Fruit fly (Drosophila melanogaster) whole organism, embryonic: ENCODE measurements around the gene rho-5.

ENCODE experiments used
- Antp ChIP-seq: fragments of 200-800 bp; sonication (Bioruptor generic); optimal IDR thresholded peaks from 3 replicates; lab custom pipeline; 2016; ENCODE audit warnings: missing biosample characterization, missing genetic modification characterization
- Awh ChIP-seq: fragments of 200-800 bp; sonication (Bioruptor generic); IDR thresholded peaks from 2 replicates; pipeline ENCODE4, ENCODE4 v1.3.6; 2022; ENCODE audit warnings: missing biosample characterization, missing genetic modification characterization
- BEAF-32 ChIP-seq: fragments of 200-800 bp; sonication (Bioruptor generic); optimal IDR thresholded peaks from 3 replicates; lab custom pipeline; 2017; ENCODE audit warnings: missing biosample characterization, missing genetic modification characterization, mild to moderate bottlenecking, moderate library complexity, missing genetic modification reagents
- CG10267 ChIP-seq: fragments of 200-800 bp; sonication (Bioruptor generic); optimal IDR thresholded peaks from 2 replicates; lab custom pipeline; 2018; ENCODE audit warnings: missing biosample characterization, mild to moderate bottlenecking, missing genetic modification characterization, moderate library complexity
- CG11560 ChIP-seq: fragments of 200-800 bp; sonication (Bioruptor generic); IDR thresholded peaks from 3 replicates; pipeline ENCODE4 v1.3.6; 2022; ENCODE audit warnings: missing biosample characterization, missing genetic modification characterization
- CG12391 ChIP-seq: fragments of 200-800 bp; sonication (Bioruptor generic); optimal IDR thresholded peaks from 3 replicates; lab custom pipeline; 2018; ENCODE audit warnings: missing biosample characterization, mild to moderate bottlenecking, missing genetic modification characterization, moderate library complexity
- CG13287 ChIP-seq: fragments of 200-800 bp; sonication (Bioruptor generic); IDR thresholded peaks from 2 replicates; pipeline ENCODE4 v1.3.6; 2022; ENCODE audit warnings: missing biosample characterization, missing genetic modification characterization; ENCODE audit not compliant: partially characterized antibody
- CG14710 ChIP-seq: fragments of 200-800 bp; sonication (Bioruptor generic); optimal IDR thresholded peaks from 3 replicates; lab custom pipeline; 2019; ENCODE audit warnings: missing biosample characterization, mild to moderate bottlenecking, missing genetic modification characterization, moderate library complexity
- CG15514 ChIP-seq: fragments of 200-800 bp; sonication (Bioruptor generic); optimal IDR thresholded peaks from 3 replicates; lab custom pipeline; 2017; ENCODE audit warnings: missing biosample characterization, missing genetic modification characterization, mild to moderate bottlenecking, moderate library complexity, missing genetic modification reagents
- CG1603 ChIP-seq: fragments of 200-800 bp; sonication (Bioruptor generic); optimal IDR thresholded peaks from 2 replicates; lab custom pipeline; 2019; ENCODE audit warnings: missing biosample characterization, mild to moderate bottlenecking, missing genetic modification characterization, moderate library complexity
- CG17361 ChIP-seq: fragments of 200-800 bp; sonication (Bioruptor generic); IDR thresholded peaks from 3 replicates; pipeline ENCODE4 v1.3.6; 2022; ENCODE audit warnings: missing biosample characterization, missing genetic modification characterization
- CG17829 ChIP-seq: fragments of 200-800 bp; optimal IDR thresholded peaks from 2 replicates; lab custom pipeline; 2019; ENCODE audit warnings: missing biosample characterization, mild to moderate bottlenecking, missing genetic modification characterization, moderate library complexity
- CG2116 ChIP-seq: fragments of 200-800 bp; sonication (Bioruptor generic); optimal IDR thresholded peaks from 3 replicates; lab custom pipeline; 2018; ENCODE audit warnings: missing biosample characterization, mild to moderate bottlenecking, missing genetic modification characterization
- CG2678 ChIP-seq: fragments of 200-800 bp; sonication (Bioruptor generic); optimal IDR thresholded peaks from 3 replicates; lab custom pipeline; 2019; ENCODE audit warnings: missing biosample characterization, mild to moderate bottlenecking, missing genetic modification characterization, moderate library complexity
- CG2712 ChIP-seq: fragments of 200-800 bp; optimal IDR thresholded peaks from 3 replicates; lab custom pipeline; 2019; ENCODE audit warnings: missing biosample characterization, mild to moderate bottlenecking, missing genetic modification characterization, moderate library complexity
- CG30020 ChIP-seq: fragments of 200-800 bp; optimal IDR thresholded peaks from 2 replicates; lab custom pipeline; 2019; ENCODE audit warnings: missing biosample characterization, mild to moderate bottlenecking, missing genetic modification characterization, moderate library complexity
- CG34422 ChIP-seq: fragments of 200-800 bp; sonication (Bioruptor generic); IDR thresholded peaks from 3 replicates; pipeline ENCODE4 v1.3.6; 2022; ENCODE audit warnings: missing biosample characterization, missing genetic modification characterization
- CG3995 ChIP-seq: fragments of 200-800 bp; sonication (Bioruptor generic); optimal IDR thresholded peaks from 3 replicates; lab custom pipeline; 2016; ENCODE audit warnings: missing biosample characterization, missing genetic modification characterization
- CG42726 ChIP-seq: fragments of 200-800 bp; sonication (Bioruptor generic); IDR thresholded peaks from 2 replicates; pipeline ENCODE4 v1.3.6; 2022; ENCODE audit warnings: missing biosample characterization, missing genetic modification characterization; ENCODE audit not compliant: partially characterized antibody
- CG6683 ChIP-seq: fragments of 200-800 bp; sonication (Bioruptor generic); optimal IDR thresholded peaks from 2 replicates; lab custom pipeline; 2017; ENCODE audit warnings: missing biosample characterization, mild to moderate bottlenecking, missing genetic modification characterization, missing genetic modification reagents
- CG6854 ChIP-seq: fragments of 200-800 bp; sonication (Bioruptor generic); optimal IDR thresholded peaks from 3 replicates; lab custom pipeline; 2017; ENCODE audit warnings: missing biosample characterization, mild to moderate bottlenecking, missing genetic modification characterization
- CG7745 ChIP-seq: fragments of 200-800 bp; sonication (Bioruptor generic); optimal IDR thresholded peaks from 2 replicates; lab custom pipeline; 2018; ENCODE audit warnings: missing biosample characterization, mild to moderate bottlenecking, missing genetic modification characterization, moderate library complexity
- CG8478 ChIP-seq: fragments of >200 bp; optimal IDR thresholded peaks from 2 replicates; lab custom pipeline; 2018
- Dfd ChIP-seq, 2 experiments: fragments of >200 bp; optimal IDR thresholded peaks; 2 replicates each; lab custom pipeline; 2017; ENCODE audit warnings: missing biosample characterization in 2 of 2, missing genetic modification characterization in 2 of 2
- Dll ChIP-seq: fragments of 200-800 bp; sonication (Bioruptor generic); IDR thresholded peaks from 4 replicates; pipeline ENCODE4 v1.3.6; 2022; ENCODE audit warnings: missing biosample characterization, missing genetic modification characterization; ENCODE audit not compliant: partially characterized antibody
- Dp ChIP-seq: fragments of 200-800 bp; sonication (Bioruptor generic); optimal IDR thresholded peaks from 2 replicates; lab custom pipeline; 2018; ENCODE audit warnings: missing biosample characterization, mild to moderate bottlenecking, missing genetic modification characterization, moderate library complexity
- Dref ChIP-seq: fragments of 200-800 bp; sonication (Bioruptor generic); IDR thresholded peaks from 2 replicates; pipeline ENCODE4 v1.3.6; 2022; ENCODE audit warnings: missing biosample characterization, missing genetic modification characterization
- HLHmδ ChIP-seq: fragments of 200-800 bp; sonication (Bioruptor generic); optimal IDR thresholded peaks from 2 replicates; lab custom pipeline; 2018; ENCODE audit warnings: missing biosample characterization, mild to moderate bottlenecking, missing genetic modification characterization, moderate library complexity
- Hr3 ChIP-seq: fragments of 200-800 bp; sonication (Bioruptor generic); optimal IDR thresholded peaks from 3 replicates; lab custom pipeline; 2016; ENCODE audit warnings: missing biosample characterization, missing genetic modification characterization
- Hr39 ChIP-seq: fragments of >200 bp; optimal IDR thresholded peaks from 2 replicates; lab custom pipeline; 2017
- Mrtf ChIP-seq: fragments of 200-800 bp; sonication (Bioruptor generic); IDR thresholded peaks from 3 replicates; pipeline ENCODE4 v1.3.6; 2022; ENCODE audit warnings: missing biosample characterization, missing genetic modification characterization
- Neu2 ChIP-seq: fragments of 200-800 bp; sonication (Bioruptor generic); optimal IDR thresholded peaks from 3 replicates; lab custom pipeline; 2016; ENCODE audit warnings: missing biosample characterization, missing genetic modification characterization, borderline replicate concordance
- Sry-β ChIP-seq: fragments of 200-800 bp; sonication (Bioruptor generic); optimal IDR thresholded peaks from 2 replicates; lab custom pipeline; 2018; ENCODE audit warnings: missing biosample characterization, mild to moderate bottlenecking, missing genetic modification characterization, moderate library complexity
- Sry-δ ChIP-seq: fragments of 200-800 bp; sonication (Bioruptor generic); optimal IDR thresholded peaks from 2 replicates; lab custom pipeline; 2016; ENCODE audit warnings: missing biosample characterization, missing genetic modification characterization
- amos ChIP-seq: fragments of 200-800 bp; sonication (Bioruptor generic); IDR thresholded peaks from 2 replicates; pipeline ENCODE4 v1.3.6; 2022; ENCODE audit warnings: missing biosample characterization, missing genetic modification characterization; ENCODE audit not compliant: partially characterized antibody
- btn ChIP-seq: fragments of 200-800 bp; sonication (Bioruptor generic); optimal IDR thresholded peaks from 2 replicates; lab custom pipeline; 2016; ENCODE audit warnings: missing biosample characterization, missing genetic modification characterization
- gem ChIP-seq: fragments of 200-800 bp; sonication (Bioruptor generic); optimal IDR thresholded peaks from 2 replicates; lab custom pipeline; 2019; ENCODE audit warnings: missing biosample characterization, mild to moderate bottlenecking, missing genetic modification characterization, moderate library complexity
- gfzf ChIP-seq: fragments of 200-800 bp; sonication (Bioruptor generic); optimal IDR thresholded peaks from 2 replicates; lab custom pipeline; 2016; ENCODE audit warnings: missing biosample characterization, mild to moderate bottlenecking, missing genetic modification characterization, moderate library complexity
- kni ChIP-seq: fragments of 200-800 bp; sonication (Bioruptor generic); optimal IDR thresholded peaks from 3 replicates; lab custom pipeline; 2017; ENCODE audit warnings: mild to moderate bottlenecking, missing biosample characterization, missing genetic modification reagents, missing genetic modification characterization
- knrl ChIP-seq: fragments of 200-800 bp; sonication (Bioruptor generic); IDR thresholded peaks from 3 replicates; pipeline ENCODE4 v1.3.6; 2022; ENCODE audit warnings: missing biosample characterization, missing genetic modification characterization; ENCODE audit not compliant: partially characterized antibody
- nmo ChIP-seq: fragments of 200-800 bp; sonication (Bioruptor generic); optimal IDR thresholded peaks from 2 replicates; lab custom pipeline; 2018; ENCODE audit warnings: missing biosample characterization, mild to moderate bottlenecking, missing genetic modification characterization, moderate library complexity
- pho ChIP-seq: fragments of 200-800 bp; sonication (Bioruptor generic); optimal IDR thresholded peaks from 2 replicates; lab custom pipeline; 2016; ENCODE audit warnings: missing biosample characterization, missing genetic modification characterization
- phol ChIP-seq: fragments of 200-800 bp; sonication (Bioruptor generic); optimal IDR thresholded peaks from 3 replicates; lab custom pipeline; 2018; ENCODE audit warnings: missing biosample characterization, mild to moderate bottlenecking, missing genetic modification characterization, moderate library complexity
- pzg ChIP-seq: fragments of 200-800 bp; sonication (Bioruptor generic); optimal IDR thresholded peaks from 3 replicates; lab custom pipeline; 2018; ENCODE audit warnings: missing biosample characterization, mild to moderate bottlenecking, missing genetic modification characterization, moderate library complexity
- run ChIP-seq: fragments of 200-800 bp; sonication (Bioruptor generic); optimal IDR thresholded peaks from 3 replicates; lab custom pipeline; 2018; ENCODE audit warnings: missing biosample characterization, mild to moderate bottlenecking, missing genetic modification characterization
- trem ChIP-seq: fragments of 200-800 bp; optimal IDR thresholded peaks from 3 replicates; lab custom pipeline; 2019; ENCODE audit warnings: missing biosample characterization, mild to moderate bottlenecking, missing genetic modification characterization, moderate library complexity
- tx ChIP-seq: fragments of 200-800 bp; sonication (Bioruptor generic); optimal IDR thresholded peaks from 2 replicates; lab custom pipeline; 2016; ENCODE audit warnings: missing biosample characterization, missing genetic modification characterization
- unc-4 ChIP-seq: fragments of 200-800 bp; sonication (Bioruptor generic); IDR thresholded peaks from 2 replicates; pipeline ENCODE4 v1.3.6; 2022; ENCODE audit warnings: missing biosample characterization, missing genetic modification characterization; ENCODE audit not compliant: partially characterized antibody
- vvl ChIP-seq: fragments of 200-800 bp; sonication (Bioruptor generic); IDR thresholded peaks from 2 replicates; pipeline ENCODE4 v1.3.6; 2022; ENCODE audit warnings: missing biosample characterization, missing genetic modification characterization
- zen ChIP-seq: fragments of 200-800 bp; sonication (Bioruptor generic); optimal IDR thresholded peaks from 3 replicates; lab custom pipeline; 2018; ENCODE audit warnings: missing biosample characterization, mild to moderate bottlenecking, missing genetic modification characterization, moderate library complexity

Gene rho-5

dm6 chr2L:10396488-10396824 is 22.8 kb upstream of the rho-5 start, which contains the start of gene Cnot4:
Cnot4 (plus strand) TSS chr2L:10396716.
- TF ChIP-seq unc-4 (GFP tag; lab: Robert Waterston, UW) (0 out of 2 replicates have a peak, but pooled peaks have one; percentile 25), BEAF-32 (peak; percentile 69), Sry-β (peak; percentile 78), btn (GFP tag; lab: Kevin White, UChicago) (no peak), Hr3 (peak; percentile 25), Mrtf (GFP tag; lab: Robert Waterston, UW) (no peak), Neu2 (GFP tag; lab: Kevin White, UChicago) (no peak), Awh (GFP tag; lab: Robert Waterston, UW) (no peak), amos (GFP tag; lab: Robert Waterston, UW) (peak; percentile 49; the same call in 1 of the 2 replicates), kni (GFP tag; lab: Kevin White, UChicago) (no peak), knrl (GFP tag; lab: Robert Waterston, UW) (peak; percentile 48; the same call in 2 of the 3 replicates), pzg (GFP tag; lab: Kevin White, UChicago) (peak; percentile 31), CG17361 (GFP tag; lab: Robert Waterston, UW) (peak; percentile 47; the same call in 1 of the 3 replicates), Dp (peak; percentile 1), CG12391 (peak; percentile 33), CG2116 (GFP tag; lab: Kevin White, UChicago) (peak; percentile 97), CG10267 (tag; lab: Kevin White, UChicago) (peak; percentile 35), trem (peak; percentile 38), tx (no peak), phol (tag; lab: Kevin White, UChicago) (peak; percentile 23), vvl (GFP tag; lab: Robert Waterston, UW) (peak; percentile 14; the same call in 1 of the 2 replicates), gfzf (no peak), CG15514 (peak; percentile 25), CG34422 (GFP tag; lab: Robert Waterston, UW) (0 out of 3 replicates have a peak, but pooled peaks have one; percentile 11), Antp (GFP tag; lab: Kevin White, UChicago) (no peak), zen (peak; percentile 16), run (tag; lab: Kevin White, UChicago) (no peak), Dfd (GFP tag; optimal IDR thresholded peaks at IDR 0.05; lab: Kevin White, UChicago) (no peak), Sry-δ (GFP tag; lab: Kevin White, UChicago) (peak; percentile 61), CG14710 (peak; percentile 63), pho (no peak), CG11560 (tag; lab: Robert Waterston, UW) (peak; percentile 97), CG8478 (no peak), CG6683 (GFP tag; lab: Kevin White, UChicago) (no peak), CG42726 (0 out of 2 replicates have a peak, but pooled peaks have one; percentile 12), Dll (peak; percentile 39; the same call in 2 of the 4 replicates), CG3995 (GFP tag; lab: Kevin White, UChicago) (peak; percentile 96), nmo (GFP tag; lab: Kevin White, UChicago) (peak; percentile 62), CG2678 (tag; lab: Kevin White, UChicago) (no peak), CG30020 (tag; lab: Kevin White, UChicago) (peak; percentile 92), Dref (GFP tag; lab: Robert Waterston, UW) (peak; percentile 71), CG17829 (peak; percentile 29), CG1603 (tag; lab: Kevin White, UChicago) (peak; percentile 17), Hr39 (lab: Kevin White, UChicago) (no peak), CG7745 (tag; lab: Kevin White, UChicago) (no peak), HLHmδ (no peak), CG13287 (GFP tag; lab: Robert Waterston, UW) (peak; percentile 44; the same call in 1 of the 2 replicates), CG2712 (tag; lab: Kevin White, UChicago) (peak; percentile 36), gem (tag; lab: Kevin White, UChicago) (peak; percentile 24), CG6854 (GFP tag; lab: Kevin White, UChicago) (no peak)
